Fruit fly (Drosophila melanogaster): Measurements from ENCODE around the gene CG3061.

DNA sequence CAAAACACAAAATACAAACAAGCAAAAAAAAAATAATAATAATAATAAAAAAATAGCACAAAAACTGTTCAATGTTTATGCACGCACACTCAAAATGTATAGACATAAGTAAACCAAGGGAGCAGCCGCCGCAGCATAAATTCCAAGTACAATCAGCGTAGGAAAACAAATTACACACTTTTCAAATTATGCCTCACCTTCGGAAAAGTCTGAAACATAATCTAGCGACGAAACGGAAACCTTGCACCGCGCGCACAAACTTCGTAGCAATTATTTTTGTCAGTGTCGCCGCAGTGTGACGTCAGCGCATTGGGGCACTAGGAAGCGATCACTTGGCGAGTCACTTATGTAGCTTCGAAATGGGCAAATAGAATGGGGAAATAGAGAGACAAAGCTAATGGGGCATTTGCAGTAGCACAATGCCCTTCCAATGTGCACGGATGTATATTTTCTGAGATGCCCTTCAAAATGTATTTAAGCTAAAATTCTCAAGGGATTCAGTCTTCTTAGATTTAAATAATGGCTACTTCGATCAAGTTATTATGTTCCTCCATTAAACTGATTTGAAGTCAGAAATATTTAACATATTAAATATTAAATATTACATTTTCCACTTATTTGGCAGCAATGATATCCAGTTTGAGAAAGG lies 15.3 kb upstream of the CG3061 start:
- TF ChIP-seq CTCF (optimal IDR thresholded peaks at IDR 0.05) (no peak), CG8478 (optimal IDR thresholded peaks at IDR 0.05) (no peak)

Data from S2 (cell line).